Worm (Caenorhabditis elegans) whole organism, late embryonic: ENCODE data around the gene F40A3.2.

Experiments
- C38D4.7 ChIP-seq: fragments of 200-800 bp; sonication (Bioruptor generic); optimal IDR thresholded peaks from 2 replicates; lab custom pipeline; 2018; ENCODE audit warnings: mild to moderate bottlenecking, missing genetic modification characterization, moderate library complexity, missing compliant biosample characterization
- K02D7.2 ChIP-seq: sonication (generic microtip); optimal IDR thresholded peaks from 2 replicates; lab custom pipeline; 2017; ENCODE audit warnings: mild to moderate bottlenecking, missing genetic modification characterization, missing compliant biosample characterization
- K09A11.1 ChIP-seq: sonication (generic microtip); optimal IDR thresholded peaks from 2 replicates; lab custom pipeline; 2017; ENCODE audit warnings: antibody characterized with exemption, mild to moderate bottlenecking, missing genetic modification characterization, missing compliant biosample characterization; ENCODE audit not compliant: insufficient read depth
- Y22D7AL.16 ChIP-seq: sonication (generic microtip); optimal IDR thresholded peaks from 2 replicates; lab custom pipeline; 2016; ENCODE audit warnings: missing genetic modification characterization, missing compliant biosample characterization
- ceh-19 ChIP-seq: fragments of 200-800 bp; sonication (Bioruptor generic); optimal IDR thresholded peaks from 2 replicates; lab custom pipeline; 2018; ENCODE audit warnings: mild to moderate bottlenecking, missing genetic modification characterization, missing compliant biosample characterization
- ceh-22 ChIP-seq: sonication (generic microtip); optimal IDR thresholded peaks from 2 replicates; lab custom pipeline; 2017; ENCODE audit warnings: missing biosample characterization, missing genetic modification characterization
- ceh-30 ChIP-seq: fragments of 150-350 bp; optimal IDR thresholded peaks from 2 replicates; lab custom pipeline; 2014; ENCODE audit warnings: missing biosample characterization, missing genetic modification characterization
- ceh-6 ChIP-seq: fragments of 200-800 bp; sonication (Bioruptor generic); optimal IDR thresholded peaks from 2 replicates; lab custom pipeline; 2018; ENCODE audit warnings: mild to moderate bottlenecking, missing genetic modification characterization, missing compliant biosample characterization
- dve-1 ChIP-seq: sonication (generic microtip); optimal IDR thresholded peaks from 2 replicates; lab custom pipeline; 2017; ENCODE audit warnings: antibody characterized with exemption, mild to moderate bottlenecking, missing genetic modification characterization, missing compliant biosample characterization
- elt-4 ChIP-seq: sonication (generic microtip); optimal IDR thresholded peaks from 2 replicates; lab custom pipeline; 2016; ENCODE audit warnings: missing genetic modification characterization, missing compliant biosample characterization
- fax-1 ChIP-seq: sonication (generic microtip); optimal IDR thresholded peaks from 2 replicates; lab custom pipeline; 2016; ENCODE audit warnings: missing genotype, missing genetic modification characterization, missing compliant biosample characterization
- fkh-10 ChIP-seq: fragments of 150-350 bp; optimal IDR thresholded peaks from 2 replicates; lab custom pipeline; 2014; ENCODE audit warnings: missing biosample characterization, missing genetic modification reagents, missing genetic modification characterization
- hlh-13 ChIP-seq: fragments of 200-800 bp; sonication (Bioruptor generic); optimal IDR thresholded peaks from 2 replicates; lab custom pipeline; 2018; ENCODE audit warnings: mild to moderate bottlenecking, missing genetic modification characterization, missing compliant biosample characterization
- hlh-30 ChIP-seq: sonication (generic microtip); optimal IDR thresholded peaks from 2 replicates; lab custom pipeline; 2017; ENCODE audit warnings: antibody characterized with exemption, missing genetic modification characterization, missing compliant biosample characterization; ENCODE audit not compliant: insufficient read depth
- hlh-6 ChIP-seq: sonication (generic microtip); optimal IDR thresholded peaks from 2 replicates; lab custom pipeline; 2016; ENCODE audit warnings: missing genotype, missing genetic modification characterization, missing compliant biosample characterization
- hlh-8 ChIP-seq: sonication (generic microtip); optimal IDR thresholded peaks from 2 replicates; lab custom pipeline; 2016; ENCODE audit warnings: missing genotype, missing genetic modification characterization, missing compliant biosample characterization
- lim-6 ChIP-seq: sonication (generic microtip); optimal IDR thresholded peaks from 2 replicates; lab custom pipeline; 2016; ENCODE audit warnings: missing genetic modification characterization, missing compliant biosample characterization
- mec-3 ChIP-seq: sonication (generic microtip); optimal IDR thresholded peaks from 2 replicates; lab custom pipeline; 2016; ENCODE audit warnings: borderline replicate concordance, missing genetic modification characterization, missing compliant biosample characterization
- nhr-11 ChIP-seq: fragments of 150-350 bp; optimal IDR thresholded peaks from 2 replicates; lab custom pipeline; 2014; ENCODE audit warnings: missing biosample characterization, missing genetic modification characterization
- nhr-232 ChIP-seq: sonication (generic microtip); optimal IDR thresholded peaks from 2 replicates; lab custom pipeline; 2016; ENCODE audit warnings: missing genetic modification characterization, missing compliant biosample characterization
- odd-2 ChIP-seq: sonication (generic microtip); optimal IDR thresholded peaks from 2 replicates; lab custom pipeline; 2017; ENCODE audit warnings: antibody characterized with exemption, mild to moderate bottlenecking, missing genetic modification characterization, missing compliant biosample characterization
- pag-3 ChIP-seq: sonication (generic microtip); optimal IDR thresholded peaks from 2 replicates; lab custom pipeline; 2016; ENCODE audit warnings: missing compliant biosample characterization, missing genetic modification characterization, borderline replicate concordance
- pax-1 ChIP-seq: fragments of 150-350 bp; optimal IDR thresholded peaks from 2 replicates; lab custom pipeline; 2014; ENCODE audit warnings: missing biosample characterization, missing genetic modification characterization
- rnt-1 ChIP-seq: sonication (generic microtip); optimal IDR thresholded peaks from 2 replicates; lab custom pipeline; 2016; ENCODE audit warnings: missing genetic modification characterization, missing compliant biosample characterization
- sdc-2 ChIP-seq: sonication (generic microtip); optimal IDR thresholded peaks from 2 replicates; lab custom pipeline; 2016; ENCODE audit warnings: missing genotype, missing genetic modification characterization, missing compliant biosample characterization
- sox-2 ChIP-seq: fragments of 200-800 bp; sonication (Bioruptor generic); IDR thresholded peaks from 2 replicates; pipeline ENCODE4 v1.3.6; 2022; ENCODE audit warnings: missing genetic modification reagents, missing genetic modification characterization, missing compliant biosample characterization
- syd-9 ChIP-seq: sonication (generic microtip); optimal IDR thresholded peaks from 2 replicates; lab custom pipeline; 2016; ENCODE audit warnings: mild to moderate bottlenecking, missing genetic modification characterization, moderate library complexity, missing compliant biosample characterization
- tbx-2 ChIP-seq: sonication (generic microtip); optimal IDR thresholded peaks from 2 replicates; lab custom pipeline; 2016; ENCODE audit warnings: missing genetic modification characterization, missing compliant biosample characterization
- tbx-7 ChIP-seq: sonication (generic microtip); optimal IDR thresholded peaks from 2 replicates; lab custom pipeline; 2016; ENCODE audit warnings: missing genotype, missing genetic modification characterization, missing compliant biosample characterization
- ttx-3 ChIP-seq: sonication (generic microtip); optimal IDR thresholded peaks from 2 replicates; lab custom pipeline; 2016; ENCODE audit warnings: missing genetic modification reagents, missing genetic modification characterization, missing compliant biosample characterization
- unc-3 ChIP-seq, 2 experiments: fragments of 200-800 bp in 1 of 2; sonication (Bioruptor generic) in 1 of 2; sonication (generic microtip) in 1 of 2; conservative IDR thresholded peaks in 1 of 2; optimal IDR thresholded peaks in 1 of 2; 2 replicates each; pipeline versions ENCODE4 v1.3.6 to Lab custom; 2016 to 2022; ENCODE audit warnings: missing compliant biosample characterization in 2 of 2, missing genetic modification characterization in 2 of 2, missing genetic modification reagents in 1 of 2
- unc-42 ChIP-seq: sonication (generic microtip); optimal IDR thresholded peaks from 2 replicates; lab custom pipeline; 2016; ENCODE audit warnings: missing genotype, missing genetic modification characterization, missing compliant biosample characterization
- unc-55 ChIP-seq: sonication (generic microtip); optimal IDR thresholded peaks from 2 replicates; lab custom pipeline; 2017; ENCODE audit warnings: missing biosample characterization, missing genetic modification reagents, missing genetic modification characterization
- unc-86 ChIP-seq: sonication (generic microtip); optimal IDR thresholded peaks from 2 replicates; lab custom pipeline; 2016; ENCODE audit warnings: missing genetic modification characterization, missing compliant biosample characterization
- ztf-16 ChIP-seq: sonication (generic microtip); optimal IDR thresholded peaks from 2 replicates; lab custom pipeline; 2017; ENCODE audit warnings: missing genetic modification characterization, missing compliant biosample characterization

F40A3.2 gene

ce11 chrV:7839485-7839884 is 39.2 kb upstream of the F40A3.2 start, which contains the start of gene C37C3.12:
TSS of gene C37C3.12 (minus strand) at chrV:7839585.
- no peak for TF ChIP-seq rnt-1 (tag; lab: Kevin White, UChicago)
- TF ChIP-seq fkh-10: no peak
- no peak for TF ChIP-seq dve-1 (tag; lab: Kevin White, UChicago)
- TF ChIP-seq hlh-6: no peak
- TF ChIP-seq unc-42 (tag; lab: Kevin White, UChicago): no peak
- TF ChIP-seq hlh-30: no peak
- TF ChIP-seq unc-3 (GFP tag; conservative IDR thresholded peaks at IDR 0.05; lab: Robert Waterston, UW): no peak
- TF ChIP-seq unc-3 (tag; optimal IDR thresholded peaks at IDR 0.05; lab: Kevin White, UChicago): no peak
- no peak for TF ChIP-seq tbx-7
- TF ChIP-seq sox-2: no peak
- TF ChIP-seq odd-2 (tag; lab: Kevin White, UChicago): no peak
- no peak for TF ChIP-seq ttx-3 (tag; lab: Kevin White, UChicago)
- no peak for TF ChIP-seq unc-86 (tag; lab: Kevin White, UChicago)
- TF ChIP-seq ceh-22 (tag; lab: Kevin White, UChicago): no peak
- TF ChIP-seq nhr-11 (tag; lab: Kevin White, UChicago): no peak
- TF ChIP-seq lim-6 (tag; lab: Kevin White, UChicago): no peak
- no peak for TF ChIP-seq nhr-232
- no peak for TF ChIP-seq ceh-19
- TF ChIP-seq elt-4 (tag; lab: Kevin White, UChicago): no peak
- TF ChIP-seq Y22D7AL.16 (tag; lab: Kevin White, UChicago): no peak
- no peak for TF ChIP-seq pag-3 (tag; lab: Kevin White, UChicago)

ce11 chrV:7842228-7842627 is 36.5 kb upstream of the F40A3.2 start, which contains the start of gene grd-8:
TSS of gene grd-8 (plus strand) at chrV:7842528.
- no peak for TF ChIP-seq ceh-22 (tag; lab: Kevin White, UChicago)
- TF ChIP-seq ztf-16 (tag; lab: Kevin White, UChicago): no peak
- no peak for TF ChIP-seq fkh-10
- no peak for TF ChIP-seq hlh-30
- no peak for TF ChIP-seq K02D7.2
- TF ChIP-seq syd-9 (tag; lab: Kevin White, UChicago): no peak
- no peak for TF ChIP-seq sdc-2 (tag; lab: Kevin White, UChicago)
- no peak for TF ChIP-seq tbx-7
- TF ChIP-seq nhr-11 (tag; lab: Kevin White, UChicago): no peak
- no peak for TF ChIP-seq ceh-6 (GFP tag; lab: Kevin White, UChicago)
- no peak for TF ChIP-seq unc-55 (GFP tag; lab: Kevin White, UChicago)

ce11 chrV:7847170-7847569 is 31.5 kb upstream of the F40A3.2 start, which contains the start of gene memo-1:
TSS of gene memo-1 (minus strand) at chrV:7847171.
- peak; percentile 44 for TF ChIP-seq sox-2
- TF ChIP-seq ceh-19: no peak
- TF ChIP-seq mec-3 (tag; lab: Kevin White, UChicago): no peak
- TF ChIP-seq ceh-30 (tag; lab: Kevin White, UChicago): no peak

- TF ChIP-seq ceh-19 (no peak), hlh-8 (tag; lab: Kevin White, UChicago) (no peak), hlh-13 (GFP tag; lab: Kevin White, UChicago) (no peak), tbx-2 (no peak), nhr-232 (no peak), K09A11.1 (tag; lab: Kevin White, UChicago) (no peak), pax-1 (tag; lab: Kevin White, UChicago) (no peak), fax-1 (tag; lab: Kevin White, UChicago) (no peak), ceh-6 (GFP tag; lab: Kevin White, UChicago) (no peak), C38D4.7 (GFP tag; lab: Kevin White, UChicago) (no peak)
Measured at ce11 chrV:7847687-7848086, 31.0 kb upstream of the F40A3.2 start.
